Worm (Caenorhabditis elegans) whole organism, mixed stage, embryonic: ENCODE results near the gene ZK1055.2.

Experiments
- M03D4.4 ChIP-seq: sonication (generic microtip); optimal IDR thresholded peaks from 2 replicates; lab custom pipeline; 2017; ENCODE audit warnings: mild to moderate bottlenecking, missing genetic modification characterization, missing compliant biosample characterization
- blmp-1 ChIP-seq: fragments of 150-350 bp; optimal IDR thresholded peaks from 2 replicates; lab custom pipeline; 2014; ENCODE audit warnings: missing biosample characterization, missing genetic modification characterization
- ceh-39 ChIP-seq: fragments of 150-350 bp; optimal IDR thresholded peaks from 2 replicates; lab custom pipeline; 2014; ENCODE audit warnings: missing biosample characterization, missing genetic modification characterization
- ceh-43 ChIP-seq: fragments of 200-800 bp; sonication (Bioruptor generic); optimal IDR thresholded peaks from 2 replicates; lab custom pipeline; 2018; ENCODE audit warnings: mild to moderate bottlenecking, missing genetic modification characterization, moderate library complexity, missing compliant biosample characterization
- ceh-83 ChIP-seq: fragments of 200-800 bp; sonication (Bioruptor generic); optimal IDR thresholded peaks from 2 replicates; lab custom pipeline; 2018; ENCODE audit warnings: mild to moderate bottlenecking, missing genetic modification characterization, missing compliant biosample characterization
- elt-1 ChIP-seq: sonication (generic microtip); optimal IDR thresholded peaks from 2 replicates; lab custom pipeline; 2017; ENCODE audit warnings: missing genetic modification characterization, mild to moderate bottlenecking, missing compliant biosample characterization, antibody characterized with exemption, moderate library complexity, borderline replicate concordance; ENCODE audit not compliant: insufficient read depth
- elt-3 ChIP-seq: fragments of 150-350 bp; optimal IDR thresholded peaks from 2 replicates; lab custom pipeline; 2014; ENCODE audit warnings: missing biosample characterization, missing genetic modification characterization
- ham-2 ChIP-seq: fragments of 200-800 bp; sonication (Bioruptor generic); optimal IDR thresholded peaks from 2 replicates; lab custom pipeline; 2018; ENCODE audit warnings: mild to moderate bottlenecking, missing genetic modification characterization, missing compliant biosample characterization
- lin-13 ChIP-seq: fragments of 150-350 bp; optimal IDR thresholded peaks from 2 replicates; lab custom pipeline; 2014; ENCODE audit warnings: missing biosample characterization, missing genetic modification characterization
- lin-32 ChIP-seq: fragments of 200-800 bp; sonication (Bioruptor generic); optimal IDR thresholded peaks from 2 replicates; lab custom pipeline; 2018; ENCODE audit warnings: mild to moderate bottlenecking, missing genetic modification characterization, missing compliant biosample characterization
- lsy-2 ChIP-seq: fragments of 150-350 bp; optimal IDR thresholded peaks from 2 replicates; lab custom pipeline; 2014; ENCODE audit warnings: missing biosample characterization, missing genetic modification characterization
- mab-5 ChIP-seq: fragments of 150-350 bp; optimal IDR thresholded peaks from 2 replicates; lab custom pipeline; 2014; ENCODE audit warnings: missing biosample characterization, missing genetic modification characterization
- mep-1 ChIP-seq: fragments of 150-350 bp; optimal IDR thresholded peaks from 2 replicates; lab custom pipeline; 2017; ENCODE audit warnings: missing biosample characterization, missing genetic modification reagents, missing genetic modification characterization, inconsistent platforms
- mls-2 ChIP-seq: sonication (generic microtip); optimal IDR thresholded peaks from 2 replicates; lab custom pipeline; 2016; ENCODE audit warnings: mild to moderate bottlenecking, missing genetic modification characterization, moderate library complexity, missing compliant biosample characterization
- nhr-12 ChIP-seq: fragments of 150-350 bp; optimal IDR thresholded peaks from 2 replicates; lab custom pipeline; 2014; ENCODE audit warnings: missing biosample characterization, missing genetic modification characterization
- nhr-2 ChIP-seq: fragments of 150-350 bp; optimal IDR thresholded peaks from 2 replicates; lab custom pipeline; 2014; ENCODE audit warnings: missing biosample characterization, missing genetic modification characterization
- nhr-237 ChIP-seq: fragments of 150-350 bp; optimal IDR thresholded peaks from 2 replicates; lab custom pipeline; 2014; ENCODE audit warnings: missing biosample characterization, missing genetic modification characterization
- nhr-28 ChIP-seq: fragments of 150-350 bp; optimal IDR thresholded peaks from 2 replicates; lab custom pipeline; 2014; ENCODE audit warnings: missing biosample characterization, missing genetic modification characterization
- nhr-76 ChIP-seq: sonication (generic microtip); optimal IDR thresholded peaks from 2 replicates; lab custom pipeline; 2017; ENCODE audit warnings: missing biosample characterization, missing genetic modification characterization
- pha-4 ChIP-seq: fragments of 150-350 bp; optimal IDR thresholded peaks from 2 replicates; lab custom pipeline; 2018; ENCODE audit warnings: missing biosample characterization, missing genetic modification reagents, missing genetic modification characterization
- sem-2 ChIP-seq: fragments of 200-800 bp; sonication (Bioruptor generic); optimal IDR thresholded peaks from 2 replicates; lab custom pipeline; 2018; ENCODE audit warnings: mild to moderate bottlenecking, missing genetic modification characterization, missing compliant biosample characterization
- snpc-4 ChIP-seq: fragments of 150-350 bp; optimal IDR thresholded peaks from 2 replicates; lab custom pipeline; 2014; ENCODE audit warnings: missing biosample characterization, missing genetic modification characterization
- sptf-1 ChIP-seq: sonication (generic microtip); optimal IDR thresholded peaks from 2 replicates; lab custom pipeline; 2017; ENCODE audit warnings: mild to moderate bottlenecking, missing genetic modification characterization, moderate library complexity, missing compliant biosample characterization
- tbx-8 ChIP-seq: fragments of 200-800 bp; sonication (Bioruptor generic); optimal IDR thresholded peaks from 2 replicates; lab custom pipeline; 2018; ENCODE audit warnings: mild to moderate bottlenecking, missing genetic modification characterization, moderate library complexity, missing compliant biosample characterization
- unc-120 ChIP-seq: sonication (generic microtip); optimal IDR thresholded peaks from 2 replicates; lab custom pipeline; 2017; ENCODE audit warnings: missing genetic modification characterization, missing compliant biosample characterization; ENCODE audit not compliant: poor library complexity, severe bottlenecking
- unc-39 ChIP-seq: fragments of 150-350 bp; optimal IDR thresholded peaks from 2 replicates; lab custom pipeline; 2014; ENCODE audit warnings: missing biosample characterization, missing genetic modification characterization
- unc-62 ChIP-seq: fragments of 150-350 bp; optimal IDR thresholded peaks from 2 replicates; lab custom pipeline; 2014; ENCODE audit warnings: missing biosample characterization, missing genetic modification reagents, missing genetic modification characterization
- zip-8 ChIP-seq: fragments of 150-350 bp; optimal IDR thresholded peaks from 2 replicates; lab custom pipeline; 2014; ENCODE audit warnings: missing biosample characterization, missing genetic modification characterization

ZK1055.2 gene

ce11 chrV:6606197-6606596 is 15.8 kb downstream of the ZK1055.2 start:
- TF ChIP-seq zip-8 (tag; lab: Kevin White, UChicago), result no peak
- TF ChIP-seq unc-62 (GFP tag; lab: Kevin White, UChicago), result no peak
- TF ChIP-seq nhr-76 (tag; lab: Kevin White, UChicago), result no peak
- TF ChIP-seq tbx-8 (GFP tag; lab: Kevin White, UChicago), result no peak
- no peak for TF ChIP-seq nhr-2 (tag; lab: Kevin White, UChicago)

- TF ChIP-seq pha-4 (tag; lab: Kevin White, UChicago) (no peak), snpc-4 (no peak)
- TF ChIP-seq, all 35 proteins: peak for 0
Observed at ce11 chrV:6611058-6611457, 20.7 kb downstream of the ZK1055.2 start, which contains the start of gene gon-14. Gene gon-14 (minus strand): TSS chrV:6611158.

- TF ChIP-seq elt-3 (tag; lab: Kevin White, UChicago) (no peak), lin-13 (tag; lab: Kevin White, UChicago) (peak; percentile 8), lsy-2 (tag; lab: Kevin White, UChicago) (peak; percentile 87)
Observed at ce11 chrV:6611504-6611903, 21.1 kb downstream of the ZK1055.2 start.

ce11 chrV:6614152-6614734 is 23.9 kb downstream of the ZK1055.2 start, which contains the start of gene cpr-4:
Gene cpr-4 (plus strand): TSS chrV:6614674.
- no peak for TF ChIP-seq snpc-4
- no peak for TF ChIP-seq unc-120
- no peak for TF ChIP-seq ham-2 (GFP tag; lab: Kevin White, UChicago)
- TF ChIP-seq nhr-237 (tag; lab: Kevin White, UChicago), result no peak
- no peak for TF ChIP-seq lin-32 (GFP tag; lab: Kevin White, UChicago)
- no peak for TF ChIP-seq ceh-43 (GFP tag; lab: Kevin White, UChicago)
- TF ChIP-seq blmp-1 (tag; lab: Kevin White, UChicago), result no peak
- no peak for TF ChIP-seq nhr-28 (tag; lab: Kevin White, UChicago)
- no peak for TF ChIP-seq ceh-83 (GFP tag; lab: Kevin White, UChicago)
- TF ChIP-seq elt-3 (tag; lab: Kevin White, UChicago), result no peak
- TF ChIP-seq pha-4 (tag; lab: Kevin White, UChicago), result no peak
- TF ChIP-seq sem-2, result no peak

- TF ChIP-seq mls-2 (no peak), ceh-83 (GFP tag; lab: Kevin White, UChicago) (no peak), mab-5 (tag; lab: Kevin White, UChicago) (no peak), pha-4 (tag; lab: Kevin White, UChicago) (no peak), ceh-39 (tag; lab: Kevin White, UChicago) (no peak), lin-32 (GFP tag; lab: Kevin White, UChicago) (no peak), sem-2 (no peak), nhr-12 (no peak), nhr-76 (tag; lab: Kevin White, UChicago) (no peak), tbx-8 (GFP tag; lab: Kevin White, UChicago) (no peak), elt-3 (tag; lab: Kevin White, UChicago) (no peak), M03D4.4 (tag; lab: Kevin White, UChicago) (no peak), unc-39 (tag; lab: Kevin White, UChicago) (no peak), snpc-4 (no peak), lsy-2 (tag; lab: Kevin White, UChicago) (no peak)
Observed at ce11 chrV:6614968-6615367, 24.6 kb downstream of the ZK1055.2 start.

- no peak for TF ChIP-seq tbx-8 (GFP tag; lab: Kevin White, UChicago)
- no peak for TF ChIP-seq M03D4.4 (tag; lab: Kevin White, UChicago)
- TF ChIP-seq elt-1 (tag; lab: Kevin White, UChicago), result no peak
- TF ChIP-seq unc-120, result no peak
- TF ChIP-seq zip-8 (tag; lab: Kevin White, UChicago), result no peak
- TF ChIP-seq nhr-237 (tag; lab: Kevin White, UChicago), result no peak
- no peak for TF ChIP-seq nhr-12
- TF ChIP-seq mep-1, result no peak
- no peak for TF ChIP-seq mab-5 (tag; lab: Kevin White, UChicago)
- no peak for TF ChIP-seq lin-13 (tag; lab: Kevin White, UChicago)
- TF ChIP-seq pha-4 (tag; lab: Kevin White, UChicago), result no peak
- no peak for TF ChIP-seq sem-2
- no peak for TF ChIP-seq sptf-1 (tag; lab: Kevin White, UChicago)
Observed at ce11 chrV:6616294-6616693, 25.9 kb downstream of the ZK1055.2 start.
